Worm (Caenorhabditis elegans): ENCODE data around the gene abt-1.

- no peak for TF ChIP-seq dao-5 (tag; optimal IDR thresholded peaks at IDR 0.05)
- no peak for TF ChIP-seq W03F9.2 (tag; optimal IDR thresholded peaks at IDR 0.05)
- no peak for TF ChIP-seq him-1 (tag; optimal IDR thresholded peaks at IDR 0.05)
Measured at ce11 chrIV:10230971-10231370, 16.3 kb upstream of the abt-1 start, which contains the start of gene F01G10.5.

Data from whole organism, L4/young adult.